Worm (Caenorhabditis elegans): ENCODE data around the gene pals-37.

ce11 chrV:12408525-12408924, 32.8 kb downstream of the pals-37 start, which contains the start of gene cdr-4:
- TF ChIP-seq him-1 (tag; optimal IDR thresholded peaks at IDR 0.05) (no peak), dao-5 (tag; optimal IDR thresholded peaks at IDR 0.05) (no peak), W03F9.2 (tag; optimal IDR thresholded peaks at IDR 0.05) (no peak)

Data from whole organism, L4/young adult.